Worm (Caenorhabditis elegans) whole organism, mixed stage, embryonic: ENCODE measurements around the gene W08G11.1.

Source experiments
- M03D4.4 ChIP-seq: sonication (generic microtip); optimal IDR thresholded peaks from 2 replicates; lab custom pipeline; 2017; ENCODE audit warnings: mild to moderate bottlenecking, missing genetic modification characterization, missing compliant biosample characterization
- bed-3 ChIP-seq: fragments of 200-800 bp; sonication (Bioruptor generic); optimal IDR thresholded peaks from 3 replicates; lab custom pipeline; 2018; ENCODE audit warnings: mild to moderate bottlenecking, missing genetic modification characterization, moderate library complexity, missing compliant biosample characterization
- ceh-39 ChIP-seq: fragments of 150-350 bp; optimal IDR thresholded peaks from 2 replicates; lab custom pipeline; 2014; ENCODE audit warnings: missing biosample characterization, missing genetic modification characterization
- ceh-83 ChIP-seq: fragments of 200-800 bp; sonication (Bioruptor generic); optimal IDR thresholded peaks from 2 replicates; lab custom pipeline; 2018; ENCODE audit warnings: mild to moderate bottlenecking, missing genetic modification characterization, missing compliant biosample characterization
- cnd-1 ChIP-seq: fragments of 200-800 bp; sonication (Bioruptor generic); optimal IDR thresholded peaks from 2 replicates; lab custom pipeline; 2018; ENCODE audit warnings: mild to moderate bottlenecking, missing genetic modification characterization, missing compliant biosample characterization
- drap-1 ChIP-seq: fragments of 200-800 bp; sonication (Bioruptor generic); optimal IDR thresholded peaks from 3 replicates; lab custom pipeline; 2018; ENCODE audit warnings: mild to moderate bottlenecking, missing genetic modification characterization, missing compliant biosample characterization
- elt-1 ChIP-seq: sonication (generic microtip); optimal IDR thresholded peaks from 2 replicates; lab custom pipeline; 2017; ENCODE audit warnings: missing genetic modification characterization, mild to moderate bottlenecking, missing compliant biosample characterization, antibody characterized with exemption, moderate library complexity, borderline replicate concordance; ENCODE audit not compliant: insufficient read depth
- elt-3 ChIP-seq: fragments of 150-350 bp; optimal IDR thresholded peaks from 2 replicates; lab custom pipeline; 2014; ENCODE audit warnings: missing biosample characterization, missing genetic modification characterization
- flh-1 ChIP-seq: fragments of 200-800 bp; sonication (Bioruptor generic); optimal IDR thresholded peaks from 2 replicates; lab custom pipeline; 2018; ENCODE audit warnings: mild to moderate bottlenecking, missing genetic modification characterization, moderate library complexity, missing compliant biosample characterization
- ham-2 ChIP-seq: fragments of 200-800 bp; sonication (Bioruptor generic); optimal IDR thresholded peaks from 2 replicates; lab custom pipeline; 2018; ENCODE audit warnings: mild to moderate bottlenecking, missing genetic modification characterization, missing compliant biosample characterization
- hlh-1 ChIP-seq: fragments of 150-350 bp; optimal IDR thresholded peaks from 2 replicates; lab custom pipeline; 2014; ENCODE audit warnings: missing biosample characterization, missing genetic modification reagents, missing genetic modification characterization
- lin-13 ChIP-seq: fragments of 150-350 bp; optimal IDR thresholded peaks from 2 replicates; lab custom pipeline; 2014; ENCODE audit warnings: missing biosample characterization, missing genetic modification characterization
- lin-32 ChIP-seq: fragments of 200-800 bp; sonication (Bioruptor generic); optimal IDR thresholded peaks from 2 replicates; lab custom pipeline; 2018; ENCODE audit warnings: mild to moderate bottlenecking, missing genetic modification characterization, missing compliant biosample characterization
- mab-5 ChIP-seq: fragments of 150-350 bp; optimal IDR thresholded peaks from 2 replicates; lab custom pipeline; 2014; ENCODE audit warnings: missing biosample characterization, missing genetic modification characterization
- mls-2 ChIP-seq: sonication (generic microtip); optimal IDR thresholded peaks from 2 replicates; lab custom pipeline; 2016; ENCODE audit warnings: mild to moderate bottlenecking, missing genetic modification characterization, moderate library complexity, missing compliant biosample characterization
- nhr-12 ChIP-seq: fragments of 150-350 bp; optimal IDR thresholded peaks from 2 replicates; lab custom pipeline; 2014; ENCODE audit warnings: missing biosample characterization, missing genetic modification characterization
- nhr-2 ChIP-seq: fragments of 150-350 bp; optimal IDR thresholded peaks from 2 replicates; lab custom pipeline; 2014; ENCODE audit warnings: missing biosample characterization, missing genetic modification characterization
- nhr-237 ChIP-seq: fragments of 150-350 bp; optimal IDR thresholded peaks from 2 replicates; lab custom pipeline; 2014; ENCODE audit warnings: missing biosample characterization, missing genetic modification characterization
- nhr-28 ChIP-seq: fragments of 150-350 bp; optimal IDR thresholded peaks from 2 replicates; lab custom pipeline; 2014; ENCODE audit warnings: missing biosample characterization, missing genetic modification characterization
- nhr-76 ChIP-seq: sonication (generic microtip); optimal IDR thresholded peaks from 2 replicates; lab custom pipeline; 2017; ENCODE audit warnings: missing biosample characterization, missing genetic modification characterization
- pha-4 ChIP-seq: fragments of 150-350 bp; optimal IDR thresholded peaks from 2 replicates; lab custom pipeline; 2018; ENCODE audit warnings: missing biosample characterization, missing genetic modification reagents, missing genetic modification characterization
- sem-2 ChIP-seq: fragments of 200-800 bp; sonication (Bioruptor generic); optimal IDR thresholded peaks from 2 replicates; lab custom pipeline; 2018; ENCODE audit warnings: mild to moderate bottlenecking, missing genetic modification characterization, missing compliant biosample characterization
- snpc-4 ChIP-seq: fragments of 150-350 bp; optimal IDR thresholded peaks from 2 replicates; lab custom pipeline; 2014; ENCODE audit warnings: missing biosample characterization, missing genetic modification characterization
- sptf-1 ChIP-seq: sonication (generic microtip); optimal IDR thresholded peaks from 2 replicates; lab custom pipeline; 2017; ENCODE audit warnings: mild to moderate bottlenecking, missing genetic modification characterization, moderate library complexity, missing compliant biosample characterization
- tbx-8 ChIP-seq: fragments of 200-800 bp; sonication (Bioruptor generic); optimal IDR thresholded peaks from 2 replicates; lab custom pipeline; 2018; ENCODE audit warnings: mild to moderate bottlenecking, missing genetic modification characterization, moderate library complexity, missing compliant biosample characterization
- unc-120 ChIP-seq: sonication (generic microtip); optimal IDR thresholded peaks from 2 replicates; lab custom pipeline; 2017; ENCODE audit warnings: missing genetic modification characterization, missing compliant biosample characterization; ENCODE audit not compliant: poor library complexity, severe bottlenecking
- unc-39 ChIP-seq: fragments of 150-350 bp; optimal IDR thresholded peaks from 2 replicates; lab custom pipeline; 2014; ENCODE audit warnings: missing biosample characterization, missing genetic modification characterization
- zip-8 ChIP-seq: fragments of 150-350 bp; optimal IDR thresholded peaks from 2 replicates; lab custom pipeline; 2014; ENCODE audit warnings: missing biosample characterization, missing genetic modification characterization
- ztf-11 ChIP-seq: fragments of 150-350 bp; optimal IDR thresholded peaks from 2 replicates; lab custom pipeline; 2014; ENCODE audit warnings: missing biosample characterization, missing genetic modification characterization

The W08G11.1 gene

DNA sequence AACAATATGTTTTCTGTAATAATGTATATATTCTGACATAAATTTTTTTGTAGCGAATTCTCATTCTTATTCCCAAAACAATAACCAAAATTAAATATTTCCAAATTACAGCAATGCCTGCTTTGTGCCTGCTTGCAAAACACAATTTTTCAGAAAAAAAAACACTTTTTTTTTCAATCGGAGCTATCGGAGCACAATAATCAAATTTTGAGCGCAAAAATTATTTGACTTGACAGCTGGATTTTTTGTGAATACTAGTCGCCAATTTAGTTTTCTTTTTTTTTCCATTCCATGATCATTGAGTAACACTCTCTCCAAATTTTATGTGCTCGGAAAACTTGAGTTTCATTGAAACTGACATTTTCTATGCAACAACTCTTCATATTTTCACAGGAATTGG lies 29.6 kb upstream of the W08G11.1 start, which contains the start of gene srh-180:
TSS of gene srh-180 (plus strand) at position 301 of the 400 bp plus-strand sequence.
- TF ChIP-seq mls-2 (no peak), sem-2 (GFP tag; lab: Kevin White, UChicago) (no peak), unc-39 (tag; lab: Kevin White, UChicago) (no peak), cnd-1 (no peak), flh-1 (GFP tag; lab: Kevin White, UChicago) (no peak), unc-120 (tag; lab: Kevin White, UChicago) (no peak), ceh-83 (GFP tag; lab: Kevin White, UChicago) (no peak), lin-32 (no peak), nhr-12 (no peak)
- TF ChIP-seq, all 35 proteins: peak for 0

DNA sequence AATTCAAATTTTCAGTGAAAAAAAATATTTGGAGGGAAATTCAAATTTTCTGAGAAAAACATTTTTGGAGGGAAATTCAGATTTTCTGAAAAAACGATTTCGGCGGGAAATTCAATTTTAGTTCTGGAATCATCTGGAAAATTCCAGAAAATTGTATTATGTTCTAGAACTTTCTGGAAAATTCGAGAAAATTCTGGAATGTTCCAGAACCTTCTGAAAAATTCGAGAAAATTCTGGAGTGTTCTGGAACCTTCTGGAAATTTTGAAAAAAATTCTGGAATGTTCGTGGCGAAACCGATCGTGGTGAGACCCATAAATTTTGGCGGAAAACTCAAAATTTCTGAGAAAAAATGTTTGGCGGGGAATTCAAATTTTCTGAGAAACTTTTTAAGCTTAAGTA lies 24.7 kb upstream of the W08G11.1 start:
- TF ChIP-seq snpc-4 (tag; lab: Kevin White, UChicago) = no peak
- no peak for TF ChIP-seq elt-3 (tag; lab: Kevin White, UChicago)
- TF ChIP-seq lin-13 (tag; lab: Kevin White, UChicago) = no peak
- no peak for TF ChIP-seq zip-8
- no peak for TF ChIP-seq unc-39 (tag; lab: Kevin White, UChicago)
- no peak for TF ChIP-seq lin-32
- no peak for TF ChIP-seq ztf-11
- no peak for TF ChIP-seq cnd-1
- TF ChIP-seq M03D4.4 = no peak
- no peak for TF ChIP-seq tbx-8 (GFP tag; lab: Kevin White, UChicago)

DNA sequence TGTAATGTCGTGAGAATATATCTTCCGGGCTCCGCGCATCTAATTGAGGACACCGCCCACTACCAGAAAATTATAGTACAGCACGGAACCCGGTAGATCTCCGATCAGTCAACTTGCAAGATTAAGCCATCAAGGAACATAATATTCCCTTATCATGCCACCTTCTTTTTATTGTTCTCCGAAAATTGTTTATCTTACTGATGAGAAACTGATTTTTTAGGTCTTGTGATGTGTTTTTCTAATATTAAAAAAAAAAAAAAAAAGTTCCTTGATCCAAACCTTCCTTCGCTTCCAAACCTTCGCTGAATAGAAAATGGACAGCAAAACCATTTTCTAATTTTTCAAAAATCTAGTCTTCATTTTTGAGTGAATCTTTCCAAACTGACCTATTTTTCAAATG lies 18.0 kb upstream of the W08G11.1 start, which contains the start of gene F57G8.7:
TSS of gene F57G8.7 (plus strand) at position 301 of the 400 bp plus-strand sequence.
- TF ChIP-seq elt-3 (tag; lab: Kevin White, UChicago) = no peak
- no peak for TF ChIP-seq mls-2
- no peak for TF ChIP-seq mab-5 (tag; lab: Kevin White, UChicago)
- TF ChIP-seq drap-1 = no peak
- TF ChIP-seq nhr-2 (tag; lab: Kevin White, UChicago) = no peak
- TF ChIP-seq sem-2 (GFP tag; lab: Kevin White, UChicago) = no peak
- TF ChIP-seq ceh-83 (GFP tag; lab: Kevin White, UChicago) = no peak
- no peak for TF ChIP-seq sptf-1 (tag; lab: Kevin White, UChicago)
- no peak for TF ChIP-seq ham-2 (GFP tag; lab: Kevin White, UChicago)
- TF ChIP-seq snpc-4 (tag; lab: Kevin White, UChicago) = no peak
- TF ChIP-seq nhr-76 = no peak
- no peak for TF ChIP-seq tbx-8 (GFP tag; lab: Kevin White, UChicago)
- no peak for TF ChIP-seq elt-1 (tag; lab: Kevin White, UChicago)
- TF ChIP-seq cnd-1 = no peak
- TF ChIP-seq ceh-39 (tag; lab: Kevin White, UChicago) = no peak

DNA sequence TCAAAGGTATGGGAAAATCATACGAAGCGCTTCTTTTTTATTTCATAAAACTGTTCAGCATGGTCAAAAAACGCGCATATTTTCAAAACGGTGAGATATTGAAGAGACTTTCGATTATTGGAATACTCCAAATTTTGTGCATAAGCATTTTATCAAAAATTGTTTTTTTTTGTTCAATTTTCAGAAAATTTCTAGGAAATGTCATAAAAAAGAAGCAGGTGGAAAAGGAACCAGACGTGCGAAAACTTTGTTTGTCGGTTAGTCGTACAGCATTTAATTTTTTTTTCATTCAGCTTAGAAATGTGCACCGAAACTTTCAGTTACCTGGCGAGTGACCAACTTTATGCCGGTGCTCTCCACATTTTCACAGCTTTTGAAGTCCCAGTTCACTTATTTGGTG lies 13.4 kb upstream of the W08G11.1 start, which contains the start of gene srh-167:
TSS of gene srh-167 (plus strand) at position 301 of the 400 bp plus-strand sequence.
- no peak for TF ChIP-seq hlh-1 (tag; lab: Kevin White, UChicago)
- no peak for TF ChIP-seq elt-3 (tag; lab: Kevin White, UChicago)
- no peak for TF ChIP-seq mab-5 (tag; lab: Kevin White, UChicago)
- TF ChIP-seq snpc-4 (tag; lab: Kevin White, UChicago) = no peak
- TF ChIP-seq lin-32 = no peak
- no peak for TF ChIP-seq ham-2 (GFP tag; lab: Kevin White, UChicago)
- no peak for TF ChIP-seq nhr-237 (tag; lab: Kevin White, UChicago)
- TF ChIP-seq nhr-28 (tag; lab: Kevin White, UChicago) = no peak
- TF ChIP-seq M03D4.4 = no peak
- TF ChIP-seq cnd-1 = no peak
- no peak for TF ChIP-seq unc-120 (tag; lab: Kevin White, UChicago)
- TF ChIP-seq ztf-11 = no peak
- TF ChIP-seq drap-1 = no peak
- TF ChIP-seq ceh-83 (GFP tag; lab: Kevin White, UChicago) = no peak
- TF ChIP-seq, all 35 proteins: peak for 0

DNA sequence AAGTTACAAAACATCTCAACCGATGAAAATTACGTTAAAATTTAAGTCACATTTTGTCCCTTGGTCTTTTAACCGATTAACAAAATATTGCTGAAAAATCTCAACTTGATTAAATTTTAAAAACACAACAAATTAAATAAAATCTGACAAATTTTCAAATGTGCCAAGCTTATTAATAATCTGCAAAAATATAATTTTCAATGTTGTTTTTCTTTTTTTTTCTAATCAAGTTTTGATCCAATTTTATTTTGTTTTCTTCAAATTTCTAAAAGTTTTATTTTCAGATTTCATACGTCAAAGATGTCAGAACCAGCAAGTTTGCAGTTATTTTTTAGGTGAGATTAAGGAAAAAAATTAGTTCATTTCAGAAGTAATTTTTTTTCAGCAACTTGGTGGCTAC lies 10.5 kb upstream of the W08G11.1 start, which contains the start of gene srw-87:
TSS of gene srw-87 (plus strand) at position 301 of the 400 bp plus-strand sequence.
- TF ChIP-seq tbx-8 (GFP tag; lab: Kevin White, UChicago) (no peak), snpc-4 (tag; lab: Kevin White, UChicago) (no peak), mab-5 (tag; lab: Kevin White, UChicago) (no peak), bed-3 (GFP tag; lab: Kevin White, UChicago) (no peak), ceh-39 (tag; lab: Kevin White, UChicago) (no peak), lin-32 (no peak), ztf-11 (no peak), pha-4 (tag; lab: Kevin White, UChicago) (no peak)
